Fruit fly (Drosophila melanogaster) whole organism, embryonic: ENCODE data around the gene CG3117.

Experiments used
- Aef1 ChIP-seq: fragments of 200-800 bp; sonication (Bioruptor generic); IDR thresholded peaks from 3 replicates; pipeline ENCODE4 v1.3.6; 2022; ENCODE audit warnings: missing biosample characterization, missing genetic modification characterization
- Antp ChIP-seq: fragments of 200-800 bp; sonication (Bioruptor generic); optimal IDR thresholded peaks from 3 replicates; lab custom pipeline; 2016; ENCODE audit warnings: missing biosample characterization, missing genetic modification characterization
- Asciz ChIP-seq: fragments of 200-800 bp; sonication (Bioruptor generic); optimal IDR thresholded peaks from 2 replicates; lab custom pipeline; 2017; ENCODE audit warnings: missing biosample characterization, mild to moderate bottlenecking, missing genetic modification characterization, missing genetic modification reagents
- Blimp-1 ChIP-seq: fragments of 200-800 bp; sonication (Bioruptor generic); optimal IDR thresholded peaks from 3 replicates; lab custom pipeline; 2018; ENCODE audit warnings: missing biosample characterization, missing genetic modification characterization, mild to moderate bottlenecking, moderate library complexity, missing genetic modification reagents
- CG13624 ChIP-seq: fragments of 200-800 bp; sonication (Bioruptor generic); optimal IDR thresholded peaks from 2 replicates; lab custom pipeline; 2016; ENCODE audit warnings: missing biosample characterization, missing genetic modification characterization
- CG14014 ChIP-seq: fragments of 200-800 bp; sonication (Bioruptor generic); IDR thresholded peaks from 2 replicates; pipeline ENCODE4 v1.3.6; 2022; ENCODE audit warnings: missing biosample characterization, missing genetic modification characterization
- CG15479 ChIP-seq: fragments of 200-800 bp; sonication (Bioruptor generic); optimal IDR thresholded peaks from 3 replicates; lab custom pipeline; 2019; ENCODE audit warnings: missing biosample characterization, mild to moderate bottlenecking, missing genetic modification characterization, moderate library complexity
- CG1603 ChIP-seq: fragments of 200-800 bp; sonication (Bioruptor generic); optimal IDR thresholded peaks from 2 replicates; lab custom pipeline; 2019; ENCODE audit warnings: missing biosample characterization, mild to moderate bottlenecking, missing genetic modification characterization, moderate library complexity
- CG17829 ChIP-seq: fragments of 200-800 bp; optimal IDR thresholded peaks from 2 replicates; lab custom pipeline; 2019; ENCODE audit warnings: missing biosample characterization, mild to moderate bottlenecking, missing genetic modification characterization, moderate library complexity
- CG17912 ChIP-seq: fragments of 200-800 bp; sonication (Bioruptor generic); optimal IDR thresholded peaks from 2 replicates; lab custom pipeline; 2018; ENCODE audit warnings: missing biosample characterization, mild to moderate bottlenecking, missing genetic modification characterization
- CG18262 ChIP-seq: fragments of 200-800 bp; optimal IDR thresholded peaks from 3 replicates; lab custom pipeline; 2019; ENCODE audit warnings: missing biosample characterization, mild to moderate bottlenecking, missing genetic modification characterization, moderate library complexity
- CG2199 ChIP-seq: fragments of 200-800 bp; sonication (Bioruptor generic); IDR thresholded peaks from 3 replicates; pipeline ENCODE4 v1.3.6; 2022; ENCODE audit warnings: missing biosample characterization, missing genetic modification characterization
- CG31441 ChIP-seq: fragments of 200-800 bp; sonication (Bioruptor generic); IDR thresholded peaks from 2 replicates; pipeline ENCODE4 v1.3.6; 2022; ENCODE audit warnings: missing biosample characterization, missing genetic modification characterization
- CG3281 ChIP-seq: fragments of 200-800 bp; sonication (Bioruptor generic); optimal IDR thresholded peaks from 3 replicates; lab custom pipeline; 2017; ENCODE audit warnings: missing biosample characterization, mild to moderate bottlenecking, missing genetic modification characterization
- CG4424 ChIP-seq: fragments of 200-800 bp; sonication (Bioruptor generic); optimal IDR thresholded peaks from 3 replicates; lab custom pipeline; 2016; ENCODE audit warnings: missing biosample characterization, missing genetic modification characterization
- CG8089 ChIP-seq: fragments of 200-800 bp; sonication (Bioruptor generic); optimal IDR thresholded peaks from 3 replicates; lab custom pipeline; 2016; ENCODE audit warnings: missing biosample characterization, missing genetic modification characterization
- CG8478 ChIP-seq: fragments of >200 bp; optimal IDR thresholded peaks from 2 replicates; lab custom pipeline; 2018
- CG8924 ChIP-seq: fragments of 200-800 bp; optimal IDR thresholded peaks from 3 replicates; lab custom pipeline; 2019; ENCODE audit warnings: missing biosample characterization, mild to moderate bottlenecking, missing genetic modification characterization, moderate library complexity
- CTCF ChIP-seq: fragments of 200-800 bp; sonication (Bioruptor generic); optimal IDR thresholded peaks from 2 replicates; lab custom pipeline; 2017; ENCODE audit warnings: missing biosample characterization, mild to moderate bottlenecking, missing genetic modification characterization, moderate library complexity
- D19A ChIP-seq: fragments of 200-800 bp; optimal IDR thresholded peaks from 3 replicates; lab custom pipeline; 2019; ENCODE audit warnings: missing biosample characterization, mild to moderate bottlenecking, missing genetic modification characterization, moderate library complexity
- Dfd ChIP-seq, 2 experiments: fragments of >200 bp; optimal IDR thresholded peaks; 2 replicates each; lab custom pipeline; 2017; ENCODE audit warnings: missing biosample characterization in 2 of 2, missing genetic modification characterization in 2 of 2
- Jarid2 ChIP-seq: fragments of 200-800 bp; sonication (Bioruptor generic); optimal IDR thresholded peaks from 3 replicates; lab custom pipeline; 2017; ENCODE audit warnings: mild to moderate bottlenecking, missing biosample characterization, missing genetic modification reagents, missing genetic modification characterization
- MBD-R2 ChIP-seq: fragments of 200-800 bp; sonication (Bioruptor generic); IDR thresholded peaks from 2 replicates; pipeline ENCODE4 v1.3.6; 2022; ENCODE audit warnings: missing biosample characterization, missing genetic modification characterization
- Max ChIP-seq: fragments of 200-800 bp; sonication (Bioruptor generic); optimal IDR thresholded peaks from 2 replicates; lab custom pipeline; 2016; ENCODE audit warnings: missing biosample characterization, mild to moderate bottlenecking, missing genetic modification characterization
- Myb ChIP-seq: fragments of 200-800 bp; sonication (Bioruptor generic); optimal IDR thresholded peaks from 2 replicates; lab custom pipeline; 2016; ENCODE audit warnings: missing biosample characterization, missing genetic modification characterization
- Oaz ChIP-seq: fragments of 200-800 bp; sonication (Bioruptor generic); IDR thresholded peaks from 2 replicates; pipeline ENCODE4 v1.3.6; 2022; ENCODE audit warnings: missing biosample characterization, missing genetic modification characterization
- Oli ChIP-seq: fragments of 200-800 bp; sonication (Bioruptor generic); optimal IDR thresholded peaks from 2 replicates; lab custom pipeline; 2018; ENCODE audit warnings: missing biosample characterization, mild to moderate bottlenecking, missing genetic modification characterization, moderate library complexity
- PHDP ChIP-seq: fragments of 200-800 bp; sonication (Bioruptor generic); optimal IDR thresholded peaks from 3 replicates; lab custom pipeline; 2018; ENCODE audit warnings: missing biosample characterization, mild to moderate bottlenecking, missing genetic modification characterization, moderate library complexity
- Ssrp ChIP-seq: fragments of 200-800 bp; sonication (Bioruptor generic); optimal IDR thresholded peaks from 2 replicates; lab custom pipeline; 2018; ENCODE audit warnings: missing biosample characterization, mild to moderate bottlenecking, missing genetic modification characterization, moderate library complexity
- Taf1 ChIP-seq: fragments of 200-800 bp; sonication (Bioruptor generic); IDR thresholded peaks from 2 replicates; pipeline ENCODE4 v1.3.6; 2022; ENCODE audit warnings: missing biosample characterization, missing genetic modification characterization
- YL-1 ChIP-seq: fragments of 200-800 bp; sonication (Bioruptor generic); optimal IDR thresholded peaks from 3 replicates; lab custom pipeline; 2017; ENCODE audit warnings: missing biosample characterization, mild to moderate bottlenecking, missing genetic modification characterization
- ac ChIP-seq: fragments of 200-800 bp; sonication (Bioruptor generic); optimal IDR thresholded peaks from 3 replicates; lab custom pipeline; 2017; ENCODE audit warnings: missing biosample characterization, mild to moderate bottlenecking, missing genetic modification characterization
- al ChIP-seq: fragments of 200-800 bp; sonication (Bioruptor generic); IDR thresholded peaks from 2 replicates; pipeline ENCODE4 v1.3.6; 2022; ENCODE audit warnings: missing biosample characterization, missing genetic modification characterization
- bsh ChIP-seq, 2 experiments: fragments of 200-800 bp; sonication (Bioruptor generic); optimal IDR thresholded peaks; 2 replicates each; lab custom pipeline; 2017 to 2018; ENCODE audit warnings: mild to moderate bottlenecking in 2 of 2, missing biosample characterization in 2 of 2, missing genetic modification characterization in 2 of 2, moderate library complexity in 1 of 2
- cg ChIP-seq: fragments of 200-800 bp; sonication (Bioruptor generic); optimal IDR thresholded peaks from 3 replicates; lab custom pipeline; 2019; ENCODE audit warnings: missing biosample characterization, mild to moderate bottlenecking, missing genetic modification characterization, moderate library complexity
- fd96Cb ChIP-seq: fragments of 200-800 bp; sonication (Bioruptor generic); optimal IDR thresholded peaks from 2 replicates; lab custom pipeline; 2018; ENCODE audit warnings: missing biosample characterization, mild to moderate bottlenecking, missing genetic modification characterization, moderate library complexity
- kay ChIP-seq: fragments of 200-800 bp; sonication (Bioruptor generic); optimal IDR thresholded peaks from 2 replicates; lab custom pipeline; 2016; ENCODE audit warnings: missing biosample characterization, missing genetic modification characterization
- lilli ChIP-seq: fragments of 200-800 bp; sonication (Bioruptor generic); optimal IDR thresholded peaks from 3 replicates; lab custom pipeline; 2016; ENCODE audit warnings: missing biosample characterization, missing genetic modification characterization
- pfk ChIP-seq: fragments of 200-800 bp; sonication (Bioruptor generic); optimal IDR thresholded peaks from 2 replicates; lab custom pipeline; 2018; ENCODE audit warnings: missing biosample characterization, mild to moderate bottlenecking, missing genetic modification characterization, moderate library complexity
- pho ChIP-seq: fragments of 200-800 bp; sonication (Bioruptor generic); optimal IDR thresholded peaks from 2 replicates; lab custom pipeline; 2016; ENCODE audit warnings: missing biosample characterization, missing genetic modification characterization
- prd ChIP-seq, 3 experiments: fragments of >200 bp in 2 of 3; fragments of 200-800 bp in 1 of 3; sonication (Bioruptor generic) in 1 of 3; optimal IDR thresholded peaks in 2 of 3; IDR thresholded peaks in 1 of 3; 2 replicates in 2 of 3; 3 replicates in 1 of 3; pipeline versions ENCODE4 v1.3.6 to Lab custom; 2017 to 2022; ENCODE audit warnings: missing biosample characterization in 1 of 3, missing genetic modification characterization in 1 of 3
- row ChIP-seq: fragments of 200-800 bp; sonication (Bioruptor generic); IDR thresholded peaks from 3 replicates; pipeline ENCODE4 v1.3.6; 2022; ENCODE audit warnings: missing biosample characterization, missing genetic modification characterization
- scrt ChIP-seq: fragments of 200-800 bp; sonication (Bioruptor generic); optimal IDR thresholded peaks from 2 replicates; lab custom pipeline; 2018; ENCODE audit warnings: missing biosample characterization, mild to moderate bottlenecking, missing genetic modification characterization, moderate library complexity
- sens-2 ChIP-seq: fragments of 200-800 bp; sonication (Bioruptor generic); IDR thresholded peaks from 2 replicates; pipeline ENCODE4 v1.3.6; 2022; ENCODE audit warnings: missing biosample characterization, missing genetic modification characterization
- sim ChIP-seq: fragments of 200-800 bp; sonication (Bioruptor generic); IDR thresholded peaks from 2 replicates; pipeline ENCODE4 v1.3.6; 2022; ENCODE audit warnings: missing biosample characterization, missing genetic modification characterization
- sr ChIP-seq: fragments of 200-800 bp; sonication (Bioruptor generic); IDR thresholded peaks from 3 replicates; pipeline ENCODE4 v1.3.6; 2022; ENCODE audit warnings: missing biosample characterization, missing genetic modification characterization
- tin ChIP-seq: fragments of 200-800 bp; sonication (Bioruptor generic); optimal IDR thresholded peaks from 3 replicates; lab custom pipeline; 2016; ENCODE audit warnings: missing biosample characterization, missing genetic modification characterization
- tup ChIP-seq: fragments of 200-800 bp; sonication (Bioruptor generic); optimal IDR thresholded peaks from 2 replicates; lab custom pipeline; 2016; ENCODE audit warnings: missing biosample characterization, mild to moderate bottlenecking, missing genetic modification characterization, moderate library complexity
- unpg ChIP-seq: fragments of 200-800 bp; sonication (Bioruptor generic); optimal IDR thresholded peaks from 3 replicates; lab custom pipeline; 2018; ENCODE audit warnings: missing biosample characterization, mild to moderate bottlenecking, missing genetic modification characterization, moderate library complexity

The CG3117 gene

DNA sequence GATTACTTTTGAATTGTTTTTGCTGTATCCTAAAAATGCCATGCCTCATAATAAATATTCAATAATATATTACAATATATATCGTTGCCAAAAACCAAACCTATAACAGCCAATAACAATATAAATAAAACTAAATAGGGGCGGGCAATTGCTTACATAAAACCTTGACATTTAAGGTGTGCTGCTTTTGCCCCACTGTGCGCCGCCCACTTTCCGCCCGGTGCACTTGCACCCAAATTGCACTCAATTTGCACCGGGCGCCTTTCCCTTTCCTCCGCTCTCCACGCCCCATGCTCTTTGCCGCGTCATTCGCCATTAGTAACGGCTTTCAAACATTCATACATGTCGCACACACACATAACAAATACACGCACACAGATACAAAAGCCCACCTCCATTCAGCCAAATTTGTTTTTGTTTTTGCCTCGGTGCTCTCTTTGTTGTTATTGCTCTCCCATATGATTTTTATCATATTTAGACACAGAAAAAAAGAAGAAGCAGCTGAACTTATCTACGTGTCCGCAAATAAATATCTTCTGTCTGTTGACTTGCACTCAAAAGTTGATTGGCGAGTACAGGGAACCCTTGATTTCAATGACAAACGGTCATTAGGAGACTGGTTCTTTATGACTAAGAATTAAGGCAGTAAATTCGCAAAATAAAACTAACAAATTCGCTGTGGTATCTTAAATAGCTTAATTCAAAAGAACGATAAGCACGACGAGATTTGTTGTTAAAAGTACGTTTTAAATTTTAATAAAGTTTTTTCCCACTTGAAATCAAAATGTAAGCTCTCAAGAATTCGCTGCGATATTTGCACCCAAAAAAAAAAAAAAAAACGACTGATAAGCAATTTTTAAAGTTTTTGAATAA lies 11.1 kb upstream of the CG3117 start (continued):
- TF ChIP-seq row (GFP tag; lab: Robert Waterston, UW) (no peak; the same call in 2 of the 3 replicates), pfk (GFP tag; lab: Kevin White, UChicago) (no peak), CG31441 (no peak), tup (GFP tag; lab: Kevin White, UChicago) (no peak), CG13624 (GFP tag; lab: Kevin White, UChicago) (no peak), CG8478 (lab: Kevin White, UChicago) (no peak), kay (GFP tag; lab: Kevin White, UChicago) (peak; percentile 28), Max (GFP tag; lab: Kevin White, UChicago) (no peak), cg (GFP tag; lab: Kevin White, UChicago) (peak; percentile 85), Dfd (GFP tag; optimal IDR thresholded peaks at IDR 0.05; lab: Kevin White, UChicago) (no peak), Taf1 (GFP tag; lab: Robert Waterston, UW) (no peak), CG8089 (GFP tag; lab: Kevin White, UChicago) (no peak), YL-1 (GFP tag; lab: Kevin White, UChicago) (no peak), Ssrp (tag; lab: Kevin White, UChicago) (peak; percentile 55), lilli (GFP tag; lab: Kevin White, UChicago) (peak; percentile 31), CG18262 (tag; lab: Kevin White, UChicago) (peak; percentile 12), CG1603 (tag; lab: Kevin White, UChicago) (no peak), MBD-R2 (GFP tag; lab: Robert Waterston, UW) (no peak), CG3281 (GFP tag; lab: Kevin White, UChicago) (peak; percentile 23), CG17829 (tag; lab: Kevin White, UChicago) (no peak), pho (GFP tag; lab: Kevin White, UChicago) (peak; percentile 33), CTCF (GFP tag; lab: Kevin White, UChicago) (no peak), CG2199 (GFP tag; lab: Robert Waterston, UW) (0 out of 3 replicates have a peak, but pooled peaks have one; percentile 20), Aef1 (GFP tag; lab: Robert Waterston, UW) (peak; percentile 39; the same call in 2 of the 3 replicates), CG15479 (GFP tag; lab: Kevin White, UChicago) (peak; percentile 74), al (GFP tag; lab: Robert Waterston, UW) (no peak), PHDP (tag; lab: Kevin White, UChicago) (no peak), CG8924 (tag; lab: Kevin White, UChicago) (peak; percentile 24), sr (GFP tag; lab: Robert Waterston, UW) (no peak), Jarid2 (GFP tag; lab: Kevin White, UChicago) (no peak), scrt (GFP tag; lab: Kevin White, UChicago) (peak; percentile 43), D19A (tag; lab: Kevin White, UChicago) (no peak), CG17912 (GFP tag; lab: Kevin White, UChicago) (peak; percentile 0), unpg (peak; percentile 13), bsh (GFP tag; optimal IDR thresholded peaks at IDR 0.05; lab: Kevin White, UChicago) (peak; percentile 5 to 57), Oli (tag; lab: Kevin White, UChicago) (peak; percentile 33), CG14014 (GFP tag; lab: Robert Waterston, UW) (peak; percentile 45), Myb (GFP tag; lab: Kevin White, UChicago) (no peak), prd (optimal IDR thresholded peaks at IDR 0.05; lab: Kevin White, UChicago) (no peak), prd (GFP tag; IDR thresholded peaks at IDR 0.05; lab: Robert Waterston, UW) (peak; percentile 34; the same call in 1 of the 3 replicates), fd96Cb (tag; lab: Kevin White, UChicago) (no peak), ac (GFP tag; lab: Kevin White, UChicago) (no peak), Antp (GFP tag; lab: Kevin White, UChicago) (no peak), tin (GFP tag; lab: Kevin White, UChicago) (peak; percentile 7), Oaz (GFP tag; lab: Robert Waterston, UW) (no peak), Asciz (no peak), sens-2 (GFP tag; lab: Robert Waterston, UW) (no peak), Blimp-1 (GFP tag; lab: Kevin White, UChicago) (peak; percentile 62), sim (GFP tag; lab: Robert Waterston, UW) (no peak), CG4424 (GFP tag; lab: Kevin White, UChicago) (peak; percentile 17)
